Fruit fly (Drosophila melanogaster) whole organism, prepupa: ENCODE results near the gene Tango6.

Source experiments
- Blimp-1 ChIP-seq: fragments of 200-800 bp; sonication (Bioruptor generic); optimal IDR thresholded peaks from 3 replicates; lab custom pipeline; 2017; ENCODE audit warnings: missing biosample characterization, missing genetic modification characterization, mild to moderate bottlenecking, moderate library complexity, missing genetic modification reagents
- CG10669 ChIP-seq: fragments of 200-800 bp; sonication (Bioruptor generic); optimal IDR thresholded peaks from 3 replicates; lab custom pipeline; 2018; ENCODE audit warnings: missing biosample characterization, mild to moderate bottlenecking, missing genetic modification characterization, moderate library complexity
- CG11294 ChIP-seq: fragments of 200-800 bp; sonication (Bioruptor generic); IDR thresholded peaks from 2 replicates; pipeline ENCODE4 v1.3.6; 2022; ENCODE audit warnings: missing biosample characterization, missing genetic modification characterization
- CG11762 ChIP-seq: fragments of 200-800 bp; sonication (Bioruptor generic); optimal IDR thresholded peaks from 3 replicates; lab custom pipeline; 2016; ENCODE audit warnings: missing biosample characterization, missing genetic modification characterization; ENCODE audit not compliant: insufficient read depth
- CG1621 ChIP-seq: fragments of 200-800 bp; sonication (Bioruptor generic); optimal IDR thresholded peaks from 3 replicates; lab custom pipeline; 2018; ENCODE audit warnings: missing biosample characterization, mild to moderate bottlenecking, missing genetic modification characterization
- CG16779 ChIP-seq: fragments of 200-800 bp; sonication (Bioruptor generic); optimal IDR thresholded peaks from 3 replicates; lab custom pipeline; 2017; ENCODE audit warnings: missing biosample characterization, mild to moderate bottlenecking, missing genetic modification characterization
- CG3032 ChIP-seq: fragments of 200-800 bp; optimal IDR thresholded peaks from 2 replicates; lab custom pipeline; 2019; ENCODE audit warnings: missing biosample characterization, mild to moderate bottlenecking, missing genetic modification characterization, moderate library complexity
- CG32006 ChIP-seq: fragments of 200-800 bp; sonication (Bioruptor generic); optimal IDR thresholded peaks from 3 replicates; lab custom pipeline; 2017; ENCODE audit warnings: missing biosample characterization, mild to moderate bottlenecking, missing genetic modification characterization
- CG34406 ChIP-seq: fragments of 200-800 bp; sonication (Bioruptor generic); optimal IDR thresholded peaks from 3 replicates; lab custom pipeline; 2016; ENCODE audit warnings: missing biosample characterization, missing genetic modification characterization
- CG3919 ChIP-seq: fragments of 200-800 bp; sonication (Bioruptor generic); optimal IDR thresholded peaks from 3 replicates; lab custom pipeline; 2016; ENCODE audit warnings: missing biosample characterization, missing genetic modification characterization
- CG4318 ChIP-seq: fragments of 200-800 bp; sonication (Bioruptor generic); optimal IDR thresholded peaks from 3 replicates; lab custom pipeline; 2017; ENCODE audit warnings: missing biosample characterization, mild to moderate bottlenecking, missing genetic modification characterization
- CG6163 ChIP-seq: fragments of 200-800 bp; sonication (Bioruptor generic); IDR thresholded peaks from 3 replicates; pipeline ENCODE4 v1.3.6; 2022; ENCODE audit warnings: missing biosample characterization, missing genetic modification characterization
- CG6276 ChIP-seq: fragments of 200-800 bp; sonication (Bioruptor generic); optimal IDR thresholded peaks from 2 replicates; lab custom pipeline; 2017; ENCODE audit warnings: missing biosample characterization, mild to moderate bottlenecking, missing genetic modification characterization
- CG6792 ChIP-seq: fragments of 200-800 bp; sonication (Bioruptor generic); optimal IDR thresholded peaks from 3 replicates; lab custom pipeline; 2016; ENCODE audit warnings: missing biosample characterization, missing genetic modification characterization
- CG7368 ChIP-seq: fragments of 200-800 bp; sonication (Bioruptor generic); optimal IDR thresholded peaks from 3 replicates; lab custom pipeline; 2016; ENCODE audit warnings: missing biosample characterization, missing genetic modification characterization
- CG8119 ChIP-seq: fragments of 200-800 bp; sonication (Bioruptor generic); IDR thresholded peaks from 3 replicates; pipeline ENCODE4 v1.3.6; 2022; ENCODE audit warnings: missing biosample characterization, missing genetic modification characterization
- CG8319 ChIP-seq: fragments of 200-800 bp; sonication (Bioruptor generic); optimal IDR thresholded peaks from 3 replicates; lab custom pipeline; 2016; ENCODE audit warnings: missing biosample characterization, missing genetic modification characterization
- CG8632 ChIP-seq: fragments of 200-800 bp; sonication (Bioruptor generic); optimal IDR thresholded peaks from 3 replicates; lab custom pipeline; 2016; ENCODE audit warnings: missing biosample characterization, missing genetic modification characterization
- CG9139 ChIP-seq: fragments of 200-800 bp; sonication (Bioruptor generic); optimal IDR thresholded peaks from 3 replicates; lab custom pipeline; 2017; ENCODE audit warnings: missing biosample characterization, mild to moderate bottlenecking, missing genetic modification characterization
- Eip75B ChIP-seq: fragments of 200-800 bp; sonication (Bioruptor generic); optimal IDR thresholded peaks from 3 replicates; lab custom pipeline; 2016; ENCODE audit warnings: missing biosample characterization, missing genetic modification characterization
- Eip78C ChIP-seq: fragments of 200-800 bp; sonication (Bioruptor generic); peaks from one replicate; lab custom pipeline; 2016; ENCODE audit warnings: missing biosample characterization, missing genetic modification characterization
- Eip93F ChIP-seq: fragments of 200-800 bp; sonication (Bioruptor generic); optimal IDR thresholded peaks from 2 replicates; lab custom pipeline; 2016; ENCODE audit warnings: missing biosample characterization, mild to moderate bottlenecking, missing genetic modification characterization
- Ets21C ChIP-seq: fragments of 200-800 bp; sonication (Bioruptor generic); optimal IDR thresholded peaks from 3 replicates; lab custom pipeline; 2016; ENCODE audit warnings: missing biosample characterization, missing genetic modification characterization
- Ets96B ChIP-seq: fragments of 200-800 bp; optimal IDR thresholded peaks from 2 replicates; lab custom pipeline; 2019; ENCODE audit warnings: missing biosample characterization, mild to moderate bottlenecking, missing genetic modification characterization, moderate library complexity
- Gug ChIP-seq: fragments of 200-800 bp; sonication (Bioruptor generic); IDR thresholded peaks from 2 replicates; pipeline ENCODE4 v1.3.6; 2022; ENCODE audit warnings: missing biosample characterization, missing genetic modification characterization
- Hr38 ChIP-seq: sonication (Bioruptor generic); optimal IDR thresholded peaks from 2 replicates; lab custom pipeline; 2016; ENCODE audit warnings: missing biosample characterization, missing genetic modification characterization
- Lpt ChIP-seq: fragments of 200-800 bp; sonication (Bioruptor generic); optimal IDR thresholded peaks from 3 replicates; lab custom pipeline; 2016; ENCODE audit warnings: missing biosample characterization, missing genetic modification characterization
- Met ChIP-seq: fragments of 200-800 bp; sonication (Bioruptor generic); optimal IDR thresholded peaks from 3 replicates; lab custom pipeline; 2016; ENCODE audit warnings: missing biosample characterization, missing genetic modification characterization
- Smox ChIP-seq: fragments of 200-800 bp; sonication (Bioruptor generic); optimal IDR thresholded peaks from 3 replicates; lab custom pipeline; 2016; ENCODE audit warnings: missing biosample characterization, missing genetic modification characterization
- Sox15 ChIP-seq: fragments of 200-800 bp; sonication (Bioruptor generic); optimal IDR thresholded peaks from 3 replicates; lab custom pipeline; 2016; ENCODE audit warnings: missing biosample characterization, missing genetic modification characterization
- acj6 ChIP-seq: fragments of 200-800 bp; sonication (Bioruptor generic); optimal IDR thresholded peaks from 3 replicates; lab custom pipeline; 2016; ENCODE audit warnings: missing biosample characterization, missing genetic modification characterization
- cyc ChIP-seq: fragments of 200-800 bp; sonication (Bioruptor generic); optimal IDR thresholded peaks from 3 replicates; lab custom pipeline; 2016; ENCODE audit warnings: missing biosample characterization, missing genetic modification characterization
- dac ChIP-seq: fragments of 200-800 bp; sonication (Bioruptor generic); optimal IDR thresholded peaks from 2 replicates; lab custom pipeline; 2017; ENCODE audit warnings: missing biosample characterization, mild to moderate bottlenecking, missing genetic modification characterization
- dsx ChIP-seq: fragments of 200-800 bp; optimal IDR thresholded peaks from 3 replicates; lab custom pipeline; 2019; ENCODE audit warnings: missing biosample characterization, mild to moderate bottlenecking, missing genetic modification characterization, moderate library complexity; ENCODE audit not compliant: poor library complexity, severe bottlenecking
- eg ChIP-seq: fragments of 200-800 bp; sonication (Bioruptor generic); IDR thresholded peaks from 3 replicates; pipeline ENCODE4 v1.3.6; 2022; ENCODE audit warnings: missing biosample characterization, missing genetic modification characterization
- esn ChIP-seq: fragments of 200-800 bp; sonication (Bioruptor generic); optimal IDR thresholded peaks from 2 replicates; lab custom pipeline; 2016; ENCODE audit warnings: missing biosample characterization, mild to moderate bottlenecking, missing genetic modification characterization, moderate library complexity
- net ChIP-seq: fragments of 200-800 bp; sonication (Bioruptor generic); optimal IDR thresholded peaks from 3 replicates; lab custom pipeline; 2016; ENCODE audit warnings: missing biosample characterization, missing genetic modification characterization
- salr ChIP-seq, 2 experiments: fragments of 200-800 bp; sonication (Bioruptor generic); optimal IDR thresholded peaks; 3 replicates each; lab custom pipeline; 2016 to 2018; ENCODE audit warnings: missing biosample characterization in 2 of 2, missing genetic modification characterization in 2 of 2, mild to moderate bottlenecking in 1 of 2
- spab ChIP-seq: fragments of 200-800 bp; sonication (Bioruptor generic); optimal IDR thresholded peaks from 2 replicates; lab custom pipeline; 2017; ENCODE audit warnings: missing biosample characterization, mild to moderate bottlenecking, missing genetic modification characterization, missing genetic modification reagents
- ss ChIP-seq, 2 experiments: fragments of 200-800 bp; sonication (Bioruptor generic); optimal IDR thresholded peaks; 2 replicates in 1 of 2; 3 replicates in 1 of 2; lab custom pipeline; 2017 to 2018; ENCODE audit warnings: mild to moderate bottlenecking in 2 of 2, missing biosample characterization in 2 of 2, missing genetic modification characterization in 2 of 2, moderate library complexity in 1 of 2
- topi ChIP-seq: fragments of 200-800 bp; sonication (Bioruptor generic); optimal IDR thresholded peaks from 3 replicates; lab custom pipeline; 2016; ENCODE audit warnings: missing biosample characterization, missing genetic modification characterization
- vri ChIP-seq: fragments of 200-800 bp; sonication (Bioruptor generic); optimal IDR thresholded peaks from 3 replicates; lab custom pipeline; 2016; ENCODE audit warnings: missing biosample characterization, mild to moderate bottlenecking, missing genetic modification characterization

Tango6 gene

dm6 chr2L:18995660-18996417 is 27.0 kb downstream of the Tango6 start, which contains the start of gene CG10650:
CG10650 (minus strand) TSS chr2L:18995934.
- TF ChIP-seq Eip75B (GFP tag; lab: Kevin White, UChicago) (no peak), vri (GFP tag; lab: Kevin White, UChicago) (peak; percentile 78), Blimp-1 (GFP tag; lab: Kevin White, UChicago) (no peak), Ets96B (no peak), acj6 (GFP tag; lab: Kevin White, UChicago) (no peak), Gug (GFP tag; lab: Robert Waterston, UW) (no peak), CG7368 (GFP tag; lab: Kevin White, UChicago) (no peak), Eip78C (GFP tag; lab: Kevin White, UChicago) (peak; percentile 9), CG10669 (GFP tag; lab: Kevin White, UChicago) (no peak), Smox (GFP tag; lab: Kevin White, UChicago) (no peak)

dm6 chr2L:18997148-18997547 is 28.3 kb downstream of the Tango6 start, which contains the start of gene CG31792:
CG31792 (plus strand) TSS chr2L:18997448.
- TF ChIP-seq cyc (no peak), CG3919 (GFP tag; lab: Kevin White, UChicago) (no peak), CG8632 (GFP tag; lab: Kevin White, UChicago) (no peak), CG8319 (no peak)

DNA sequence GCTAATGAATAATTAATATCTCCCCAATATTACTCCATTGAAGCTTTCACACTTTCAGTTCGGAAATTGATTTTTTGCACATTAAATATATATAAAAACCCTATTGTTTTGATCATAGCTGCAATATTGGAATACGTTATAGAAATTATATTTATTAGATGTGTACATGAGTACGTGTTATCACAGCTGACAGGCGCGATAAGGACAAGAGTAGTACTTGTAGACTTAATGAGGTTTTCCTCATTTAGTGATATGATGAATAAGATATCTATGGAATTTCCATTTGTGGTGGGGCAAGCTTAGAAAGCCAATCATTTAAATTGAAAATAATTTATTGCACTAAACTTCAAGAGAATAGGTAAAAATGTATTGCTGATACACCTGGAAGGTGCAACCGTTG is 33.6 kb downstream of the Tango6 start:
- TF ChIP-seq CG8632 (GFP tag; lab: Kevin White, UChicago) (no peak), CG6276 (GFP tag; lab: Kevin White, UChicago) (no peak), CG32006 (no peak), salr (GFP tag; optimal IDR thresholded peaks at IDR 0.05; lab: Kevin White, UChicago) (no peak), Gug (GFP tag; lab: Robert Waterston, UW) (no peak), cyc (no peak), Ets21C (GFP tag; lab: Kevin White, UChicago) (no peak), Lpt (GFP tag; lab: Kevin White, UChicago) (no peak), Eip93F (GFP tag; lab: Kevin White, UChicago) (no peak), CG1621 (tag; lab: Kevin White, UChicago) (no peak), CG9139 (no peak), CG6792 (GFP tag; lab: Kevin White, UChicago) (no peak)

DNA sequence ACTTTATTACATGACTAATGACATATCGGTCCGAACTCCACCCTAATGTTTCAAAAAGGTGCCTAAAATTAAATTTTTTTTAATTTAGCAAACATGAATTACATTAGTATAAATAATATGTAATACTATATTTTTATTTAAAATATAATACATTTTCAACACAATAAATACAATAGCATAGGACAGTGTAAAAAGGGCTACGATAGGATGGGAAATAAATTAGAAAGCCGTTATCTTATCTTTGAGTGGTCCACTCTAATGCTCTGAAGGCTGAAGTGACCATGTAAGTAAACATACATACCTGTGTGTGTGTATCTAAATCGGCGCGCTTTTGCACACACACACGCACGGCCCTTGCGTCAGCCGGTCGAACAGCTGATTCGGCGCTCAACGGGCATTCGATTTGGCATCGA is 34.1 kb downstream of the Tango6 start, which contains the start of gene CG31793:
CG31793 (plus strand) TSS at position 409 of the 413 bp plus-strand sequence.
- TF ChIP-seq net (GFP tag; lab: Kevin White, UChicago), result peak; percentile 63
- TF ChIP-seq topi (GFP tag; lab: Kevin White, UChicago), result peak; percentile 34
- TF ChIP-seq dac, result no peak
- TF ChIP-seq CG6276 (GFP tag; lab: Kevin White, UChicago), result peak; percentile 76
- peak; percentile 22 for TF ChIP-seq CG16779 (tag; lab: Kevin White, UChicago)
- TF ChIP-seq CG10669 (GFP tag; lab: Kevin White, UChicago), result peak; percentile 35
- no peak; the same call in 1 of the 3 replicates for TF ChIP-seq CG6163
- no peak; the same call in 1 of the 2 replicates for TF ChIP-seq CG11294 (GFP tag; lab: Robert Waterston, UW)
- TF ChIP-seq Eip78C (GFP tag; lab: Kevin White, UChicago), result peak; percentile 88
- peak; percentile 63 for TF ChIP-seq dsx (GFP tag; lab: Kevin White, UChicago)
- TF ChIP-seq ss (GFP tag; optimal IDR thresholded peaks at IDR 0.05; lab: Kevin White, UChicago), result peak in 1 of 2 experiments; percentile 35
- TF ChIP-seq Gug (GFP tag; lab: Robert Waterston, UW), result peak; percentile 52; the same call in 1 of the 2 replicates
- no peak for TF ChIP-seq salr (GFP tag; optimal IDR thresholded peaks at IDR 0.05; lab: Kevin White, UChicago)
- TF ChIP-seq Sox15 (GFP tag; lab: Kevin White, UChicago), result no peak
- peak; percentile 44 for TF ChIP-seq CG11762
- TF ChIP-seq cyc, result no peak
- peak; percentile 24 for TF ChIP-seq spab (GFP tag; lab: Kevin White, UChicago)
- no peak for TF ChIP-seq CG4318 (GFP tag; lab: Kevin White, UChicago)
- peak; percentile 79 for TF ChIP-seq eg (GFP tag; lab: Robert Waterston, UW)
- peak; percentile 57 for TF ChIP-seq esn (GFP tag; lab: Kevin White, UChicago)
- peak; percentile 57 for TF ChIP-seq CG34406 (GFP tag; lab: Kevin White, UChicago)
- peak; percentile 42 for TF ChIP-seq CG8632 (GFP tag; lab: Kevin White, UChicago)
- peak; percentile 58 for TF ChIP-seq vri (GFP tag; lab: Kevin White, UChicago)
- peak; percentile 45 for TF ChIP-seq Met (GFP tag; lab: Kevin White, UChicago)
- peak; percentile 54 for TF ChIP-seq CG3032 (tag; lab: Kevin White, UChicago)
- TF ChIP-seq CG8119, result peak; percentile 80
- TF ChIP-seq Lpt (GFP tag; lab: Kevin White, UChicago), result peak; percentile 28
- no peak for TF ChIP-seq Hr38 (GFP tag; lab: Kevin White, UChicago)
- TF ChIP-seq CG3919 (GFP tag; lab: Kevin White, UChicago), result peak; percentile 63
